Worm (Caenorhabditis elegans) whole organism, L1 larva: Measurements from ENCODE around the gene str-94.

Experiments used
- F16B12.6 ChIP-seq: fragments of 150-350 bp; optimal IDR thresholded peaks from 2 replicates; lab custom pipeline; 2014; ENCODE audit warnings: missing biosample characterization, missing genetic modification characterization
- elt-2 ChIP-seq: sonication (generic microtip); optimal IDR thresholded peaks from 2 replicates; lab custom pipeline; 2016; ENCODE audit warnings: missing genetic modification characterization, mild to moderate bottlenecking, inconsistent platforms, missing compliant biosample characterization, missing genetic modification reagents
- lin-13 ChIP-seq: fragments of 150-350 bp; optimal IDR thresholded peaks from 2 replicates; lab custom pipeline; 2014; ENCODE audit warnings: missing biosample characterization, missing genetic modification reagents, missing genetic modification characterization
- mep-1 ChIP-seq: fragments of 150-350 bp; optimal IDR thresholded peaks from 2 replicates; lab custom pipeline; 2014; ENCODE audit warnings: missing biosample characterization, missing genetic modification characterization
- nhr-11 ChIP-seq: fragments of 150-350 bp; optimal IDR thresholded peaks from 2 replicates; lab custom pipeline; 2014; ENCODE audit warnings: missing biosample characterization, missing genetic modification characterization
- nhr-28 ChIP-seq: fragments of 150-350 bp; optimal IDR thresholded peaks from 2 replicates; lab custom pipeline; 2014; ENCODE audit warnings: missing biosample characterization, missing genetic modification characterization
- pqm-1 ChIP-seq: sonication (generic microtip); optimal IDR thresholded peaks from 3 replicates; lab custom pipeline; 2017; ENCODE audit warnings: missing biosample characterization, missing genetic modification characterization
- snpc-4 ChIP-seq: fragments of 150-350 bp; optimal IDR thresholded peaks from 2 replicates; lab custom pipeline; 2014; ENCODE audit warnings: missing biosample characterization, missing genetic modification characterization
- unc-62 ChIP-seq: fragments of 150-350 bp; optimal IDR thresholded peaks from 2 replicates; lab custom pipeline; 2014; ENCODE audit warnings: missing biosample characterization, missing genetic modification reagents, missing genetic modification characterization
- ztf-4 ChIP-seq: fragments of 150-350 bp; optimal IDR thresholded peaks from 2 replicates; lab custom pipeline; 2014; ENCODE audit warnings: missing biosample characterization, missing genetic modification characterization

- TF ChIP-seq snpc-4 (tag; lab: Kevin White, UChicago) (no peak), unc-62 (GFP tag; lab: Kevin White, UChicago) (no peak), elt-2 (tag; lab: Kevin White, UChicago) (no peak), nhr-28 (tag; lab: Kevin White, UChicago) (no peak), mep-1 (tag; lab: Kevin White, UChicago) (no peak), lin-13 (no peak), pqm-1 (tag; lab: Kevin White, UChicago) (no peak), F16B12.6 (no peak), nhr-11 (tag; lab: Kevin White, UChicago) (no peak), ztf-4 (tag; lab: Kevin White, UChicago) (no peak)
Measured at ce11 chrV:9291919-9292318, 42.8 kb upstream of the str-94 start, which contains the start of gene ZK682.7.
